Worm (Caenorhabditis elegans) whole organism, early embryonic: ENCODE data around the gene mtm-5.

Experiments
- B0310.2 ChIP-seq: sonication (generic microtip); optimal IDR thresholded peaks from 2 replicates; lab custom pipeline; 2016; ENCODE audit warnings: mild to moderate bottlenecking, missing genetic modification characterization, missing compliant biosample characterization
- F13C5.2 ChIP-seq: sonication (generic microtip); optimal IDR thresholded peaks from 2 replicates; lab custom pipeline; 2017; ENCODE audit warnings: mild to moderate bottlenecking, missing genetic modification characterization, inconsistent platforms, missing compliant biosample characterization
- ama-1 ChIP-seq: fragments of 150-350 bp; optimal IDR thresholded peaks from 2 replicates; lab custom pipeline; 2014
- ceh-13 ChIP-seq: fragments of 200-800 bp; sonication (Bioruptor generic); optimal IDR thresholded peaks from 2 replicates; lab custom pipeline; 2018; ENCODE audit warnings: mild to moderate bottlenecking, missing genetic modification characterization, missing compliant biosample characterization
- ceh-36 ChIP-seq: sonication (generic microtip); optimal IDR thresholded peaks from 2 replicates; lab custom pipeline; 2016; ENCODE audit warnings: missing genetic modification characterization, inconsistent platforms, missing compliant biosample characterization
- ets-7 ChIP-seq: sonication (generic microtip); optimal IDR thresholded peaks from 2 replicates; lab custom pipeline; 2016; ENCODE audit warnings: missing genotype, missing genetic modification characterization, missing compliant biosample characterization
- flt-1 ChIP-seq: fragments of 200-800 bp; sonication (Bioruptor generic); IDR thresholded peaks from 2 replicates; pipeline ENCODE4 v1.3.6; 2022; ENCODE audit warnings: missing genetic modification characterization, missing compliant biosample characterization
- hmbx-1 ChIP-seq: sonication (generic microtip); optimal IDR thresholded peaks from 2 replicates; lab custom pipeline; 2016; ENCODE audit warnings: mild to moderate bottlenecking, missing genetic modification characterization, missing compliant biosample characterization
- hmg-4 ChIP-seq: fragments of 200-800 bp; sonication (Bioruptor generic); optimal IDR thresholded peaks from 2 replicates; lab custom pipeline; 2018; ENCODE audit warnings: mild to moderate bottlenecking, missing genetic modification characterization, missing compliant biosample characterization
- pes-1 ChIP-seq: fragments of 200-800 bp; sonication (Bioruptor generic); IDR thresholded peaks from 2 replicates; pipeline ENCODE4 v1.3.6; 2022; ENCODE audit warnings: missing genetic modification reagents, missing genetic modification characterization, missing compliant biosample characterization
- scrt-1 ChIP-seq: fragments of 200-800 bp; sonication (Bioruptor generic); IDR thresholded peaks from 2 replicates; pipeline ENCODE4 v1.3.6; 2022; ENCODE audit warnings: missing genetic modification characterization, missing compliant biosample characterization
- sea-1 ChIP-seq: fragments of 200-800 bp; sonication (Bioruptor generic); conservative IDR thresholded peaks from 2 replicates; pipeline ENCODE4 v1.3.6; 2022; ENCODE audit warnings: missing genetic modification characterization, missing compliant biosample characterization

DNA sequence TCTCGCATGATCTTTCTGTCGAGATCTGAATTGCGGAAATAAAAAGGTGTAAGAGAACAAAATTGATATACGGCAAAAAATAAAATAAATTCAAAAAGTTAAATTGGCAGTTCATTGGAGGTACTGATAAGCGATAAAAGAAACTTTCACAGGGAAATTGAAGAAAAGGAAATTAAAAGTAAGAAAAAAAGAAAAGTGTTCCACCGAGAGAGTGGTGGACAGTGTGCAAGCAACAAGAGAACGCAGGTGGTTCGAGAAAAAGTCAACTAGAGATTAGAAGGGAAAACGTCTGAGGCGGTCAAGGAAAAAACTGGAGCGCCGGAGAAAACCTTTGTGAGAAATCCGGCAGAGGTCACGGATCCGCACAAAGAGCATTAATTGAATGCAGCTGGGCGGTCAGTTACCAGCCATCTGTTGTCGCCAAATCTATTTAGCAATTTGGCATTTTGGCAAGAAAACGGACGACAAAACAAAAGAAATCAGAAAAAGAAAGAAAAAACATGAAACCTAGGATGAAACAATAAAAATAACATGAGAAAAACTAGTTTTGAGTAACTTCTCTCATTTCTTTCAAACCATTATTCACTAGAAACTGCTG lies at the start of gene mtm-5:
- TF ChIP-seq ama-1 (lab: Kevin White, UChicago) (no peak), B0310.2 (no peak), flt-1 (GFP tag; lab: Robert Waterston, UW) (no peak), scrt-1 (GFP tag; lab: Robert Waterston, UW) (no peak), sea-1 (GFP tag; lab: Robert Waterston, UW) (no peak), hmbx-1 (no peak), ceh-36 (no peak), ceh-13 (GFP tag; lab: Kevin White, UChicago) (no peak), ets-7 (tag; lab: Kevin White, UChicago) (no peak), pes-1 (GFP tag; lab: Robert Waterston, UW) (no peak), F13C5.2 (tag; lab: Kevin White, UChicago) (no peak), hmg-4 (no peak)
